Worm (Caenorhabditis elegans) whole organism, young adult: ENCODE results near the gene lurp-4.

Experiments used
- B0019.2 ChIP-seq: fragments of 200-800 bp; sonication (Bioruptor generic); conservative IDR thresholded peaks from 2 replicates; pipeline ENCODE4 v1.3.6; 2022; ENCODE audit warnings: missing genetic modification reagents, missing genetic modification characterization, missing compliant biosample characterization
- B0336.3 ChIP-seq: fragments of 200-800 bp; sonication (Bioruptor generic); IDR thresholded peaks from 2 replicates; pipeline ENCODE4 v1.3.6; 2022; ENCODE audit warnings: missing genetic modification characterization, missing compliant biosample characterization
- F10E7.11 ChIP-seq: sonication (generic microtip); optimal IDR thresholded peaks from 2 replicates; lab custom pipeline; 2017; ENCODE audit warnings: mild to moderate bottlenecking, missing genetic modification characterization, moderate library complexity, missing compliant biosample characterization
- F22D6.2 ChIP-seq: sonication (generic microtip); optimal IDR thresholded peaks from 2 replicates; lab custom pipeline; 2016; ENCODE audit warnings: mild to moderate bottlenecking, missing genetic modification characterization, missing compliant biosample characterization
- F23B12.7 ChIP-seq: sonication (generic microtip); optimal IDR thresholded peaks from 2 replicates; lab custom pipeline; 2017; ENCODE audit warnings: missing genetic modification characterization, mild to moderate bottlenecking, missing compliant biosample characterization, antibody characterized with exemption, moderate library complexity; ENCODE audit not compliant: insufficient read depth
- F52B5.7 ChIP-seq: sonication (generic microtip); optimal IDR thresholded peaks from 2 replicates; lab custom pipeline; 2016; ENCODE audit warnings: mild to moderate bottlenecking, missing genetic modification characterization, missing compliant biosample characterization
- K11D2.4 ChIP-seq: fragments of 200-800 bp; sonication (Bioruptor generic); IDR thresholded peaks from 2 replicates; pipeline ENCODE4 v1.3.6; 2022; ENCODE audit warnings: missing genetic modification reagents, missing genetic modification characterization, missing compliant biosample characterization
- K12H6.12 ChIP-seq: fragments of 200-800 bp; sonication (Bioruptor generic); optimal IDR thresholded peaks from 2 replicates; lab custom pipeline; 2018; ENCODE audit warnings: mild to moderate bottlenecking, missing genetic modification characterization, missing compliant biosample characterization
- ZK185.1 ChIP-seq: sonication (generic microtip); optimal IDR thresholded peaks from 2 replicates; lab custom pipeline; 2016; ENCODE audit warnings: mild to moderate bottlenecking, missing genetic modification characterization, missing compliant biosample characterization; ENCODE audit not compliant: poor library complexity, severe bottlenecking
- atf-7 ChIP-seq: sonication (generic microtip); optimal IDR thresholded peaks from 2 replicates; lab custom pipeline; 2017; ENCODE audit warnings: mild to moderate bottlenecking, missing genetic modification characterization, missing compliant biosample characterization
- athp-1 ChIP-seq: sonication (generic microtip); optimal IDR thresholded peaks from 2 replicates; lab custom pipeline; 2017; ENCODE audit warnings: mild to moderate bottlenecking, missing genetic modification characterization, missing compliant biosample characterization
- attf-5 ChIP-seq: fragments of 200-800 bp; sonication (Bioruptor generic); optimal IDR thresholded peaks from 2 replicates; lab custom pipeline; 2018; ENCODE audit warnings: mild to moderate bottlenecking, missing genetic modification characterization, missing compliant biosample characterization
- cebp-1 ChIP-seq, 2 experiments: fragments of 200-800 bp in 1 of 2; sonication (Bioruptor generic) in 1 of 2; sonication (generic microtip) in 1 of 2; IDR thresholded peaks in 1 of 2; optimal IDR thresholded peaks in 1 of 2; 2 replicates each; pipeline versions ENCODE4 v1.3.6 to Lab custom; 2017 to 2022; ENCODE audit warnings: missing compliant biosample characterization in 2 of 2, missing genetic modification characterization in 2 of 2, mild to moderate bottlenecking in 1 of 2, missing genetic modification reagents in 1 of 2, moderate library complexity in 1 of 2
- ceh-27 ChIP-seq: fragments of 200-800 bp; sonication (Bioruptor generic); optimal IDR thresholded peaks from 2 replicates; lab custom pipeline; 2018; ENCODE audit warnings: mild to moderate bottlenecking, missing genetic modification characterization, moderate library complexity, missing compliant biosample characterization
- dpff-1 ChIP-seq: sonication (generic microtip); optimal IDR thresholded peaks from 2 replicates; lab custom pipeline; 2017; ENCODE audit warnings: mild to moderate bottlenecking, missing genetic modification characterization, missing compliant biosample characterization
- egl-18 ChIP-seq: fragments of 200-800 bp; sonication (Bioruptor generic); IDR thresholded peaks from 2 replicates; pipeline ENCODE4 v1.3.6; 2022; ENCODE audit warnings: missing genetic modification reagents, missing genetic modification characterization, missing compliant biosample characterization
- egrh-3 ChIP-seq: fragments of 200-800 bp; sonication (Bioruptor generic); IDR thresholded peaks from 2 replicates; pipeline ENCODE4 v1.3.6; 2022; ENCODE audit warnings: missing genetic modification reagents, missing genetic modification characterization, missing compliant biosample characterization
- him-1 ChIP-seq: sonication (generic microtip); optimal IDR thresholded peaks from 2 replicates; lab custom pipeline; 2016; ENCODE audit warnings: missing genotype, missing genetic modification reagents, missing genetic modification characterization, missing compliant biosample characterization
- hmg-20 ChIP-seq: fragments of 200-800 bp; sonication (Bioruptor generic); IDR thresholded peaks from 2 replicates; pipeline ENCODE4 v1.3.6; 2022; ENCODE audit warnings: missing genetic modification reagents, missing genetic modification characterization, missing compliant biosample characterization
- hrde-1 ChIP-seq: sonication (generic microtip); optimal IDR thresholded peaks from 2 replicates; lab custom pipeline; 2016; ENCODE audit warnings: missing genetic modification characterization, mild to moderate bottlenecking, missing compliant biosample characterization, moderate library complexity, missing genotype, missing genetic modification reagents, borderline replicate concordance
- hsf-1 ChIP-seq: fragments of 200-800 bp; sonication (Bioruptor generic); IDR thresholded peaks from 2 replicates; pipeline ENCODE4 v1.3.6; 2022; ENCODE audit warnings: missing genetic modification reagents, missing genetic modification characterization, missing compliant biosample characterization
- lag-1 ChIP-seq: fragments of 200-800 bp; sonication (Bioruptor generic); IDR thresholded peaks from 2 replicates; pipeline ENCODE4 v1.3.6; 2022; ENCODE audit warnings: missing genetic modification reagents, missing genetic modification characterization, missing compliant biosample characterization
- let-607 ChIP-seq, 2 experiments: fragments of 200-800 bp in 1 of 2; sonication (Bioruptor generic) in 1 of 2; sonication (generic microtip) in 1 of 2; optimal IDR thresholded peaks; 2 replicates each; lab custom pipeline; 2016 to 2018; ENCODE audit warnings: mild to moderate bottlenecking in 2 of 2, missing compliant biosample characterization in 2 of 2, missing genetic modification characterization in 2 of 2, moderate library complexity in 2 of 2, missing genotype in 1 of 2
- lin-26 ChIP-seq: fragments of 200-800 bp; sonication (Bioruptor generic); IDR thresholded peaks from 2 replicates; pipeline ENCODE4 v1.3.6; 2022; ENCODE audit warnings: missing genetic modification reagents, missing genetic modification characterization, missing compliant biosample characterization
- lsl-1 ChIP-seq: fragments of 200-800 bp; sonication (Bioruptor generic); optimal IDR thresholded peaks from 2 replicates; lab custom pipeline; 2018; ENCODE audit warnings: mild to moderate bottlenecking, missing genetic modification characterization, moderate library complexity, missing compliant biosample characterization
- lsy-27 ChIP-seq: sonication (generic microtip); optimal IDR thresholded peaks from 2 replicates; lab custom pipeline; 2017; ENCODE audit warnings: missing genetic modification characterization, mild to moderate bottlenecking, missing compliant biosample characterization, antibody characterized with exemption, missing genotype, borderline replicate concordance; ENCODE audit not compliant: insufficient read depth
- madf-10 ChIP-seq: sonication (generic microtip); optimal IDR thresholded peaks from 2 replicates; lab custom pipeline; 2016; ENCODE audit warnings: mild to moderate bottlenecking, missing genetic modification characterization, missing compliant biosample characterization
- madf-3 ChIP-seq: fragments of 200-800 bp; sonication (Bioruptor generic); IDR thresholded peaks from 2 replicates; pipeline ENCODE4 v1.3.6; 2022; ENCODE audit warnings: missing genetic modification reagents, missing genetic modification characterization, missing compliant biosample characterization
- mcd-1 ChIP-seq: fragments of 200-800 bp; sonication (Bioruptor generic); IDR thresholded peaks from 2 replicates; pipeline ENCODE4 v1.3.6; 2022; ENCODE audit warnings: missing genetic modification reagents, missing genetic modification characterization, missing compliant biosample characterization
- mxl-1 ChIP-seq: sonication (generic microtip); optimal IDR thresholded peaks from 2 replicates; lab custom pipeline; 2016; ENCODE audit warnings: missing genetic modification characterization, missing compliant biosample characterization
- nhr-179 ChIP-seq: sonication (generic microtip); optimal IDR thresholded peaks from 2 replicates; lab custom pipeline; 2016; ENCODE audit warnings: mild to moderate bottlenecking, missing genetic modification characterization, missing compliant biosample characterization
- nhr-27 ChIP-seq: fragments of 200-800 bp; sonication (Bioruptor generic); optimal IDR thresholded peaks from 2 replicates; lab custom pipeline; 2018; ENCODE audit warnings: mild to moderate bottlenecking, missing genetic modification characterization, moderate library complexity, missing compliant biosample characterization
- nhr-80 ChIP-seq: sonication (generic microtip); optimal IDR thresholded peaks from 2 replicates; lab custom pipeline; 2016; ENCODE audit warnings: missing genetic modification characterization, missing compliant biosample characterization
- pha-4 ChIP-seq: fragments of 150-350 bp; sonication (generic microtip); optimal IDR thresholded peaks from 2 replicates; lab custom pipeline; 2014; ENCODE audit warnings: missing biosample characterization, missing genetic modification reagents, missing genetic modification characterization
- repo-1 ChIP-seq: sonication (generic microtip); optimal IDR thresholded peaks from 2 replicates; lab custom pipeline; 2017; ENCODE audit warnings: mild to moderate bottlenecking, missing genetic modification characterization, missing compliant biosample characterization
- rpc-1 ChIP-seq, 2 experiments: fragments of 150-350 bp in 1 of 2; sonication (generic microtip) in 1 of 2; optimal IDR thresholded peaks; 2 replicates each; lab custom pipeline; 2014 to 2018; ENCODE audit warnings: missing biosample characterization in 1 of 2, missing genetic modification characterization in 1 of 2, missing genetic modification reagents in 1 of 2, missing genotype in 1 of 2
- sea-2 ChIP-seq: fragments of 200-800 bp; sonication (Bioruptor generic); IDR thresholded peaks from 2 replicates; pipeline ENCODE4 v1.3.6; 2022; ENCODE audit warnings: missing genetic modification characterization, missing compliant biosample characterization
- snpc-1.3 ChIP-seq: sonication (generic microtip); optimal IDR thresholded peaks from 2 replicates; lab custom pipeline; 2017; ENCODE audit warnings: missing genetic modification characterization, mild to moderate bottlenecking, missing compliant biosample characterization, antibody characterized with exemption, moderate library complexity, missing genotype, missing genetic modification reagents; ENCODE audit not compliant: insufficient read depth
- snpc-3.4 ChIP-seq: sonication (generic microtip); optimal IDR thresholded peaks from 2 replicates; lab custom pipeline; 2017; ENCODE audit warnings: missing genetic modification characterization, mild to moderate bottlenecking, missing compliant biosample characterization, antibody characterized with exemption, moderate library complexity, missing genotype, missing genetic modification reagents
- somi-1 ChIP-seq: fragments of 200-800 bp; sonication (Bioruptor generic); optimal IDR thresholded peaks from 2 replicates; lab custom pipeline; 2018; ENCODE audit warnings: mild to moderate bottlenecking, missing genetic modification characterization, missing compliant biosample characterization
- sptf-2 ChIP-seq: fragments of 200-800 bp; sonication (Bioruptor generic); optimal IDR thresholded peaks from 2 replicates; lab custom pipeline; 2018; ENCODE audit warnings: mild to moderate bottlenecking, missing genetic modification characterization, missing compliant biosample characterization
- tlf-1 ChIP-seq: fragments of 200-800 bp; sonication (Bioruptor generic); optimal IDR thresholded peaks from 2 replicates; lab custom pipeline; 2018; ENCODE audit warnings: mild to moderate bottlenecking, missing genetic modification characterization, missing compliant biosample characterization
- zfh-2 ChIP-seq: fragments of 200-800 bp; sonication (Bioruptor generic); conservative IDR thresholded peaks from 2 replicates; pipeline ENCODE4 v1.3.6; 2022; ENCODE audit warnings: missing genetic modification reagents, missing genetic modification characterization, missing compliant biosample characterization
- ztf-18 ChIP-seq: sonication (generic microtip); optimal IDR thresholded peaks from 2 replicates; lab custom pipeline; 2016; ENCODE audit warnings: missing genotype, mild to moderate bottlenecking, missing genetic modification characterization, missing compliant biosample characterization
- ztf-22 ChIP-seq: fragments of 200-800 bp; sonication (Bioruptor generic); optimal IDR thresholded peaks from 2 replicates; lab custom pipeline; 2018; ENCODE audit warnings: mild to moderate bottlenecking, missing genetic modification characterization, moderate library complexity, missing compliant biosample characterization
- ztf-26 ChIP-seq: sonication (generic microtip); optimal IDR thresholded peaks from 2 replicates; lab custom pipeline; 2017; ENCODE audit warnings: missing genetic modification characterization, missing compliant biosample characterization

lurp-4 gene

DNA sequence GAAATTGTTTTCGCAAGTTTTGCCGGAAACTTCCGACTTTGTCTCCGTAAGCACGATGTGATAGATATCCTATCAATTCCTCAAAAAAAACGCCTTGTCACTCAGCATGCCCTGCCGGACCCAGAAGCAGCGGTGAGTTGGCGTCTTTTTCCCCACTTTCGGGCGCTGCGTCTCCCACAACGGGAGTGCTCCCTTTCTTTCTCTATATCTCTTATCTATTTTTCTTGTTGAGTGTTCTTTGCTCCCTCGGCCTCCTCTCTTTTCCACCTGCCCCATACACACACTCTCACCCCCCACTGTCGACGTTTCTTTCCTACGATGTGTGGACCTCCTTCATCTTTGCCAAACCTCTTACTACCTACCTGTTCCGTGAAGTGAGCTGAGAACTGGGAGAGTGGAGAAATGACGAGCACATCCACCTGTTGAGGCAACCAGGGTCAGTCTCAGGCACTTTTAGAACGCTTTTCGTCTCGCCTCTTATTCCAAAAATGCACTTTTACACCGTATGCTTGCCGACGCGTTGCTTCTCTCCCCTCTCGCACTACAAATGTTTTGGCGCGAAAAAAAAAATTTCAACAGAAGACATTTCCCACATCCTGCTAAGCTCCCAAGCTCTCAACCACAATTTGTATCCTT, 6.4 kb upstream of the lurp-4 start (continued):
- TF ChIP-seq repo-1 (tag; lab: Kevin White, UChicago) (no peak), rpc-1 (optimal IDR thresholded peaks at IDR 0.05; lab: Kevin White, UChicago) (no peak), rpc-1 (tag; optimal IDR thresholded peaks at IDR 0.05; lab: Kevin White, UChicago) (no peak), let-607 (tag; optimal IDR thresholded peaks at IDR 0.05; lab: Kevin White, UChicago) (peak; percentile 55 to 72), nhr-27 (tag; lab: Kevin White, UChicago) (no peak), madf-10 (tag; lab: Kevin White, UChicago) (peak; percentile 46), ztf-22 (GFP tag; lab: Kevin White, UChicago) (no peak), K12H6.12 (peak; percentile 80), egrh-3 (peak; percentile 54; the same call in 1 of the 2 replicates), hmg-20 (GFP tag; lab: Robert Waterston, UW) (no peak), atf-7 (tag; lab: Kevin White, UChicago) (no peak), mxl-1 (tag; lab: Kevin White, UChicago) (no peak), lsl-1 (GFP tag; lab: Kevin White, UChicago) (no peak), somi-1 (GFP tag; lab: Kevin White, UChicago) (peak; percentile 74), lsy-27 (no peak), mcd-1 (GFP tag; lab: Robert Waterston, UW) (peak; percentile 45; the same call in 1 of the 2 replicates), F10E7.11 (tag; lab: Kevin White, UChicago) (no peak), attf-5 (GFP tag; lab: Kevin White, UChicago) (peak; percentile 32), nhr-80 (tag; lab: Kevin White, UChicago) (peak; percentile 42), sea-2 (GFP tag; lab: Robert Waterston, UW) (no peak), zfh-2 (GFP tag; lab: Robert Waterston, UW) (peak; percentile 90), him-1 (tag; lab: Kevin White, UChicago) (no peak), snpc-1.3 (tag; lab: Kevin White, UChicago) (no peak), athp-1 (tag; lab: Kevin White, UChicago) (peak; percentile 3), lin-26 (GFP tag; lab: Robert Waterston, UW) (0 out of 2 replicates have a peak, but pooled peaks have one; percentile 59), cebp-1 (GFP tag; IDR thresholded peaks at IDR 0.05; lab: Robert Waterston, UW) (no peak), cebp-1 (tag; optimal IDR thresholded peaks at IDR 0.05; lab: Kevin White, UChicago) (peak; percentile 61), K11D2.4 (peak; percentile 25; the same call in 1 of the 2 replicates), nhr-179 (tag; lab: Kevin White, UChicago) (no peak), ceh-27 (GFP tag; lab: Kevin White, UChicago) (peak; percentile 32), madf-3 (GFP tag; lab: Robert Waterston, UW) (no peak), F23B12.7 (no peak), sptf-2 (GFP tag; lab: Kevin White, UChicago) (no peak), ztf-18 (peak; percentile 7), hrde-1 (tag; lab: Kevin White, UChicago) (no peak), dpff-1 (tag; lab: Kevin White, UChicago) (no peak), egl-18 (no peak), pha-4 (no peak), ztf-26 (tag; lab: Kevin White, UChicago) (no peak), tlf-1 (GFP tag; lab: Kevin White, UChicago) (peak; percentile 56), ZK185.1 (no peak), F52B5.7 (tag; lab: Kevin White, UChicago) (peak; percentile 4), hsf-1 (GFP tag; lab: Robert Waterston, UW) (no peak), lag-1 (no peak), B0336.3 (GFP tag; lab: Robert Waterston, UW) (no peak; the same call in 1 of the 2 replicates), F22D6.2 (no peak), snpc-3.4 (tag; lab: Kevin White, UChicago) (no peak), B0019.2 (no peak)
